Worm (Caenorhabditis elegans) whole organism, late embryonic: ENCODE data around the gene F35H8.1.

ENCODE experiments used
- Y22D7AL.16 ChIP-seq: sonication (generic microtip); optimal IDR thresholded peaks from 2 replicates; lab custom pipeline; 2016; ENCODE audit warnings: missing genetic modification characterization, missing compliant biosample characterization
- ahr-1 ChIP-seq: sonication (generic microtip); optimal IDR thresholded peaks from 2 replicates; lab custom pipeline; 2016; ENCODE audit warnings: missing genetic modification characterization, missing compliant biosample characterization
- ama-1 ChIP-seq: fragments of 150-350 bp; optimal IDR thresholded peaks from 2 replicates; lab custom pipeline; 2014
- ceh-14 ChIP-seq: sonication (generic microtip); optimal IDR thresholded peaks from 2 replicates; lab custom pipeline; 2016; ENCODE audit warnings: missing genotype, missing genetic modification characterization, missing compliant biosample characterization
- ceh-24 ChIP-seq: sonication (generic microtip); optimal IDR thresholded peaks from 2 replicates; lab custom pipeline; 2016; ENCODE audit warnings: mild to moderate bottlenecking, missing genetic modification characterization, missing compliant biosample characterization
- ceh-30 ChIP-seq: fragments of 150-350 bp; optimal IDR thresholded peaks from 2 replicates; lab custom pipeline; 2014; ENCODE audit warnings: missing biosample characterization, missing genetic modification characterization
- ceh-31 ChIP-seq: sonication (generic microtip); optimal IDR thresholded peaks from 2 replicates; lab custom pipeline; 2016; ENCODE audit warnings: missing genetic modification characterization, missing compliant biosample characterization
- ceh-45 ChIP-seq: fragments of 200-800 bp; sonication (Bioruptor generic); IDR thresholded peaks from 2 replicates; pipeline ENCODE4 v1.3.6; 2022; ENCODE audit warnings: missing genetic modification reagents, missing genetic modification characterization, missing compliant biosample characterization
- che-1 ChIP-seq: sonication (generic microtip); optimal IDR thresholded peaks from 2 replicates; lab custom pipeline; 2016; ENCODE audit warnings: mild to moderate bottlenecking, missing genetic modification characterization, missing compliant biosample characterization
- dmd-4 ChIP-seq: sonication (generic microtip); optimal IDR thresholded peaks from 2 replicates; lab custom pipeline; 2016; ENCODE audit warnings: borderline replicate concordance, missing genetic modification characterization, missing compliant biosample characterization
- elt-2 ChIP-seq: sonication (generic microtip); optimal IDR thresholded peaks from 2 replicates; lab custom pipeline; 2016; ENCODE audit warnings: missing genetic modification reagents, missing genetic modification characterization, missing compliant biosample characterization
- elt-4 ChIP-seq: sonication (generic microtip); optimal IDR thresholded peaks from 2 replicates; lab custom pipeline; 2016; ENCODE audit warnings: missing genetic modification characterization, missing compliant biosample characterization
- ets-4 ChIP-seq: sonication (generic microtip); optimal IDR thresholded peaks from 2 replicates; lab custom pipeline; 2016; ENCODE audit warnings: missing genetic modification characterization, missing compliant biosample characterization
- fkh-6 ChIP-seq: sonication (generic microtip); optimal IDR thresholded peaks from 2 replicates; lab custom pipeline; 2016; ENCODE audit warnings: missing genetic modification characterization, missing compliant biosample characterization
- gmeb-2 ChIP-seq: sonication (generic microtip); optimal IDR thresholded peaks from 2 replicates; lab custom pipeline; 2016; ENCODE audit warnings: missing genetic modification characterization, inconsistent platforms, missing compliant biosample characterization
- hlh-15 ChIP-seq: sonication (generic microtip); optimal IDR thresholded peaks from 2 replicates; lab custom pipeline; 2016; ENCODE audit warnings: missing genetic modification characterization, missing compliant biosample characterization
- hlh-6 ChIP-seq: sonication (generic microtip); optimal IDR thresholded peaks from 2 replicates; lab custom pipeline; 2016; ENCODE audit warnings: missing genotype, missing genetic modification characterization, missing compliant biosample characterization
- lim-6 ChIP-seq: sonication (generic microtip); optimal IDR thresholded peaks from 2 replicates; lab custom pipeline; 2016; ENCODE audit warnings: missing genetic modification characterization, missing compliant biosample characterization
- lin-11 ChIP-seq: fragments of 200-800 bp; sonication (Bioruptor generic); optimal IDR thresholded peaks from 2 replicates; lab custom pipeline; 2018; ENCODE audit warnings: mild to moderate bottlenecking, missing genetic modification characterization, missing compliant biosample characterization
- madf-2 ChIP-seq: sonication (generic microtip); optimal IDR thresholded peaks from 2 replicates; lab custom pipeline; 2017; ENCODE audit warnings: missing genetic modification characterization, missing compliant biosample characterization
- mec-3 ChIP-seq: sonication (generic microtip); optimal IDR thresholded peaks from 2 replicates; lab custom pipeline; 2016; ENCODE audit warnings: borderline replicate concordance, missing genetic modification characterization, missing compliant biosample characterization
- nhr-232 ChIP-seq: sonication (generic microtip); optimal IDR thresholded peaks from 2 replicates; lab custom pipeline; 2016; ENCODE audit warnings: missing genetic modification characterization, missing compliant biosample characterization
- npax-4 ChIP-seq: sonication (generic microtip); optimal IDR thresholded peaks from 2 replicates; lab custom pipeline; 2016; ENCODE audit warnings: missing genetic modification characterization, missing compliant biosample characterization
- odd-2 ChIP-seq: sonication (generic microtip); optimal IDR thresholded peaks from 2 replicates; lab custom pipeline; 2017; ENCODE audit warnings: antibody characterized with exemption, mild to moderate bottlenecking, missing genetic modification characterization, missing compliant biosample characterization
- pag-3 ChIP-seq: sonication (generic microtip); optimal IDR thresholded peaks from 2 replicates; lab custom pipeline; 2016; ENCODE audit warnings: missing compliant biosample characterization, missing genetic modification characterization, borderline replicate concordance
- pax-1 ChIP-seq: fragments of 150-350 bp; optimal IDR thresholded peaks from 2 replicates; lab custom pipeline; 2014; ENCODE audit warnings: missing biosample characterization, missing genetic modification characterization
- pha-2 ChIP-seq: sonication (generic microtip); optimal IDR thresholded peaks from 2 replicates; lab custom pipeline; 2017; ENCODE audit warnings: mild to moderate bottlenecking, missing genetic modification characterization, missing compliant biosample characterization
- pqm-1 ChIP-seq: sonication (generic microtip); optimal IDR thresholded peaks from 2 replicates; lab custom pipeline; 2016; ENCODE audit warnings: missing genetic modification characterization, missing compliant biosample characterization
- pros-1 ChIP-seq: fragments of 150-350 bp; optimal IDR thresholded peaks from 2 replicates; lab custom pipeline; 2014; ENCODE audit warnings: missing biosample characterization, missing genetic modification reagents, missing genetic modification characterization
- ref-2 ChIP-seq: sonication (generic microtip); optimal IDR thresholded peaks from 2 replicates; lab custom pipeline; 2016; ENCODE audit warnings: missing genetic modification characterization, missing compliant biosample characterization
- rnt-1 ChIP-seq: sonication (generic microtip); optimal IDR thresholded peaks from 2 replicates; lab custom pipeline; 2016; ENCODE audit warnings: missing genetic modification characterization, missing compliant biosample characterization
- sdc-2 ChIP-seq: sonication (generic microtip); optimal IDR thresholded peaks from 2 replicates; lab custom pipeline; 2016; ENCODE audit warnings: missing genotype, missing genetic modification characterization, missing compliant biosample characterization
- sox-4 ChIP-seq: sonication (generic microtip); optimal IDR thresholded peaks from 2 replicates; lab custom pipeline; 2017; ENCODE audit warnings: mild to moderate bottlenecking, missing genetic modification characterization, inconsistent platforms, missing compliant biosample characterization
- tbx-2 ChIP-seq: sonication (generic microtip); optimal IDR thresholded peaks from 2 replicates; lab custom pipeline; 2016; ENCODE audit warnings: missing genetic modification characterization, missing compliant biosample characterization
- tbx-7 ChIP-seq: sonication (generic microtip); optimal IDR thresholded peaks from 2 replicates; lab custom pipeline; 2016; ENCODE audit warnings: missing genotype, missing genetic modification characterization, missing compliant biosample characterization
- ttx-3 ChIP-seq: sonication (generic microtip); optimal IDR thresholded peaks from 2 replicates; lab custom pipeline; 2016; ENCODE audit warnings: missing genetic modification reagents, missing genetic modification characterization, missing compliant biosample characterization
- unc-3 ChIP-seq, 2 experiments: fragments of 200-800 bp in 1 of 2; sonication (Bioruptor generic) in 1 of 2; sonication (generic microtip) in 1 of 2; conservative IDR thresholded peaks in 1 of 2; optimal IDR thresholded peaks in 1 of 2; 2 replicates each; pipeline versions ENCODE4 v1.3.6 to Lab custom; 2016 to 2022; ENCODE audit warnings: missing compliant biosample characterization in 2 of 2, missing genetic modification characterization in 2 of 2, missing genetic modification reagents in 1 of 2
- unc-42 ChIP-seq: sonication (generic microtip); optimal IDR thresholded peaks from 2 replicates; lab custom pipeline; 2016; ENCODE audit warnings: missing genotype, missing genetic modification characterization, missing compliant biosample characterization
- zip-5 ChIP-seq: sonication (generic microtip); optimal IDR thresholded peaks from 2 replicates; lab custom pipeline; 2016; ENCODE audit warnings: missing genetic modification characterization, missing compliant biosample characterization

The F35H8.1 gene

DNA sequence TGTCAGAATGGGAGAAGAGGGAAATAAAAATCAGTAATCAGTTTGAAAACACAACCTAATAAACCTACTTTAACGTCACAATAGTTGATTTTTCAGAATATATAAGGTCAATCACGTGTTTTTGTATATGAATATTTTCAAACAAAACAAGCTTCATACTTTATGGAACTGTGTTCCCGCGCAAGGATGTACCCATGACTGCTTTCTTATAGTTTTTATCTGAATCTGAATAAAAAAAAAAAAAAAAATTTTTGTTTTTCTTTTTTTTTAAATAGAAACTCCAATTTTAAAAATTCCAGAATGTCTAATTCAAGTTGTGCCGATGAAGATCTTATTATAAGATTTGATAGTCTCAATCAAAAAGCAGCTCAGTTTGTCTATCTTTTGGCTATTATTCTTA, 24.6 kb downstream of the F35H8.1 start, which contains the start of gene sra-2:
TSS of gene sra-2 (plus strand) at position 301 of the 400 bp plus-strand sequence.
- TF ChIP-seq ama-1 (lab: Kevin White, UChicago) (no peak), nhr-232 (tag; lab: Kevin White, UChicago) (no peak), elt-2 (no peak), zip-5 (no peak), lim-6 (tag; lab: Kevin White, UChicago) (no peak), fkh-6 (tag; lab: Kevin White, UChicago) (no peak), pqm-1 (tag; lab: Kevin White, UChicago) (no peak), pax-1 (tag; lab: Kevin White, UChicago) (no peak), npax-4 (tag; lab: Kevin White, UChicago) (no peak), ceh-45 (GFP tag; lab: Robert Waterston, UW) (no peak), ahr-1 (tag; lab: Kevin White, UChicago) (no peak), ceh-30 (tag; lab: Kevin White, UChicago) (no peak)

- TF ChIP-seq tbx-7 (no peak), ceh-45 (GFP tag; lab: Robert Waterston, UW) (no peak), ahr-1 (tag; lab: Kevin White, UChicago) (no peak), sdc-2 (tag; lab: Kevin White, UChicago) (no peak), che-1 (tag; lab: Kevin White, UChicago) (no peak), ceh-30 (tag; lab: Kevin White, UChicago) (no peak)
These were observed 29.4 kb downstream of the F35H8.1 start, which contains the start of gene mex-6 for ce11 chrII:9523539-9524224. TSS of gene mex-6 (plus strand) at chrII:9524174.

ce11 chrII:9522986-9523385, 30.1 kb downstream of the F35H8.1 start, which contains the start of gene AH6.17:
TSS of gene AH6.17 (plus strand) at chrII:9523170.
- TF ChIP-seq sdc-2 (tag; lab: Kevin White, UChicago) (no peak), pag-3 (tag; lab: Kevin White, UChicago) (no peak), ttx-3 (tag; lab: Kevin White, UChicago) (no peak), ets-4 (tag; lab: Kevin White, UChicago) (no peak), ceh-14 (tag; lab: Kevin White, UChicago) (no peak)

DNA sequence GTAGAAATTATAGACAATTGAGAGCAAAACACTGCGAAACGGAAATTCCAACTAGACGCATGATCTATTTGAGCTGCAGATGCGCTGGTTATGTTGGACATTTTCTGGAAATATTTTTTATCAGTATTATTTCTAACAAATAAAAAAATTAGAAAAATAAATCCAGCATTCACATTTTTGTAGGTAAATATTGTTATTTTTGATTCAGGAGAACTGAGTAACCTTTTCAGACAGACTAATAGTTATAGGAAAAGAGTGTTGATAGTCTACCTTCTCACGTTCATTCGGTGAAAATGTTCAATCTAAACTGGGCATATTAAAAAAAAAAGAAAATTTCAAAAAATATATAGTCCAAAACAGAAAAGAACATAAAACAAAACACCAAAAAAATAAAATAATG, 31.5 kb downstream of the F35H8.1 start, which contains the start of gene sra-1:
TSS of gene sra-1 (minus strand) at position 101 of the 400 bp plus-strand sequence.
- TF ChIP-seq sdc-2 (tag; lab: Kevin White, UChicago), result no peak
- no peak for TF ChIP-seq dmd-4 (tag; lab: Kevin White, UChicago)
- no peak for TF ChIP-seq mec-3
- TF ChIP-seq sox-4 (tag; lab: Kevin White, UChicago), result no peak
- no peak for TF ChIP-seq ceh-24 (tag; lab: Kevin White, UChicago)
- TF ChIP-seq elt-4, result no peak
- TF ChIP-seq ahr-1 (tag; lab: Kevin White, UChicago), result no peak
- TF ChIP-seq, all 69 proteins: peak for 0

ce11 chrII:9518781-9519180, 34.3 kb downstream of the F35H8.1 start, which contains the start of the genes sfxn-1.1 and AH6.3:
TSS of gene sfxn-1.1 (minus strand) at chrII:9518881.
TSS of gene AH6.3 (plus strand) at chrII:9519055.
- TF ChIP-seq gmeb-2 (tag; lab: Kevin White, UChicago) (no peak), ceh-31 (tag; lab: Kevin White, UChicago) (no peak), Y22D7AL.16 (tag; lab: Kevin White, UChicago) (no peak)

ce11 chrII:9516836-9517235, 36.2 kb downstream of the F35H8.1 start, which contains the start of gene gcy-1:
TSS of gene gcy-1 (minus strand) at chrII:9516936.
- no peak for TF ChIP-seq gmeb-2 (tag; lab: Kevin White, UChicago)
- TF ChIP-seq fkh-6 (tag; lab: Kevin White, UChicago), result no peak
- TF ChIP-seq ahr-1 (tag; lab: Kevin White, UChicago), result no peak
- no peak for TF ChIP-seq lim-6 (tag; lab: Kevin White, UChicago)
- TF ChIP-seq sox-4 (tag; lab: Kevin White, UChicago), result no peak
- TF ChIP-seq hlh-6 (tag; lab: Kevin White, UChicago), result no peak
- TF ChIP-seq pha-2 (tag; lab: Kevin White, UChicago), result no peak
- no peak for TF ChIP-seq lin-11 (tag; lab: Kevin White, UChicago)
- no peak for TF ChIP-seq ref-2
- no peak for TF ChIP-seq odd-2 (tag; lab: Kevin White, UChicago)
- no peak for TF ChIP-seq hlh-15 (tag; lab: Kevin White, UChicago)
- no peak for TF ChIP-seq unc-3 (GFP tag; conservative IDR thresholded peaks at IDR 0.05; lab: Robert Waterston, UW)
- no peak for TF ChIP-seq unc-3 (tag; optimal IDR thresholded peaks at IDR 0.05; lab: Kevin White, UChicago)
- no peak for TF ChIP-seq rnt-1 (tag; lab: Kevin White, UChicago)
- no peak for TF ChIP-seq pros-1 (tag; lab: Kevin White, UChicago)
- no peak for TF ChIP-seq tbx-2 (tag; lab: Kevin White, UChicago)
- no peak for TF ChIP-seq unc-42 (tag; lab: Kevin White, UChicago)
- no peak for TF ChIP-seq pax-1 (tag; lab: Kevin White, UChicago)
- no peak for TF ChIP-seq madf-2
